Worm (Caenorhabditis elegans) whole organism, L4/young adult: ENCODE results near the gene rgs-5.

ENCODE experiments used
- W03F9.2 ChIP-seq: fragments of 150-350 bp; optimal IDR thresholded peaks from 2 replicates; lab custom pipeline; 2014; ENCODE audit warnings: missing biosample characterization, missing genetic modification characterization
- dao-5 ChIP-seq: sonication (generic microtip); optimal IDR thresholded peaks from 2 replicates; lab custom pipeline; 2016; ENCODE audit warnings: missing genotype, missing genetic modification characterization, moderate library complexity, missing compliant biosample characterization
- him-1 ChIP-seq: sonication (generic microtip); optimal IDR thresholded peaks from 2 replicates; lab custom pipeline; 2016; ENCODE audit warnings: missing genotype, missing genetic modification reagents, missing genetic modification characterization, missing compliant biosample characterization

rgs-5 gene

DNA sequence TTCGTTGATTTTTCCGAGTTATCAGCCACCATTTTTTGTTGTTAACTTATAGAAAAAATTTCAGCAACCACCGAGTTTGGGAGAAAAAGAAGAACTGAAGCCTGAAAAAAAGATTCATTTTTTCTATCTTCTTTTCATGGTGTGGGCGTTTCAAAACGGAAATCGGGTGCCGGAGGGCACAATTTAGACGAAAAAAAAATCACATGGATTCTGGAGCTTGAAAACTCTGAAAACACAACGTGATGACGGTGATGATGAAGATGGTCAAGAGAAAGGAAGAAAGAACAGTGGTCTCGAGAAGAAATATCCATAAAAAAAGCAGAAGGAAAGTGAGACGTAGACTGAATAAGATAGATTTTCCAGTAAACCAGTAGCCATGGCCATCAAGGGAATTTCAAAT, 14.4 kb upstream of the rgs-5 start, which contains the start of gene rcan-1:
rcan-1 (minus strand) TSS at position 101 of the 400 bp plus-strand sequence.
- TF ChIP-seq him-1 (tag; lab: Kevin White, UChicago) = no peak
- no peak for TF ChIP-seq dao-5 (tag; lab: Kevin White, UChicago)
- TF ChIP-seq W03F9.2 (tag; lab: Kevin White, UChicago) = no peak

DNA sequence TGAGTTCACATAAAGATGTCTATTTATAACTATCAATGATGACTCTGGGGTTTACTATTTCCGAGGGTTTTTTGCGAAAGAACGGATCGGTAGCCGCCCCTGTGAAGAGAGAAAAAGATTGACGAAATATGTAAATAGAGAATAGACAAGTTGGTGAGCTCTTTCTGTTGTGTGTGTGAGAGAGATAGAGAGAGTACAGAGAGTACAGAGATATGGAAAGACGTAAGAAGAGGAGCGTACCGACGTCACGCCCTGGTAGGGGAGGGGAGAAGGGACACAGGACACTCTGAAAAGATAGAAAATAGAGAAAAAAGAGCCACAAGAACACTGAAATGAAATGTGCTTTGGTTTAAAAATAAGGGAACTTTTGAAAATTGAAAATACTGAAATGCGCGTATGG, 10.1 kb upstream of the rgs-5 start:
- no peak for TF ChIP-seq dao-5 (tag; lab: Kevin White, UChicago)

DNA sequence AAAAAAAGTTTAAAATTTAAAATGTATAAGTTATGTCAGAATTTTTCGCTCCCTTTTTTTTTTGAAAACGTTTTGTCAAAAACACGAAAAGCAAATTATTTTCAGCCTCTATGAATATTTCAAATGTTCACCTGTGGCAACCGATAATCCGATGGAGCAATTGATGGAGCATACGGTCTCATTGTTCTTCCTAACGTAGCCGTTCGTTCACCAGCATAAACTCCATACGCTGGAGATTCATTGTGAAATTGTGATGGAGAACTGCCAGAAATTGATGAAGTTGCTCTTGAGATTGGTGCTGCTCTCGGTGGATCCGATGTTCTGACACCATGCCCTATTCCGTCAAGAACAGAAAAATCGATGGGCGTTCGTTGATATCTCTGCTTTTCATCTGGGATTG, 6.5 kb upstream of the rgs-5 start:
- no peak for TF ChIP-seq him-1 (tag; lab: Kevin White, UChicago)
- no peak for TF ChIP-seq W03F9.2 (tag; lab: Kevin White, UChicago)
- no peak for TF ChIP-seq dao-5 (tag; lab: Kevin White, UChicago)

DNA sequence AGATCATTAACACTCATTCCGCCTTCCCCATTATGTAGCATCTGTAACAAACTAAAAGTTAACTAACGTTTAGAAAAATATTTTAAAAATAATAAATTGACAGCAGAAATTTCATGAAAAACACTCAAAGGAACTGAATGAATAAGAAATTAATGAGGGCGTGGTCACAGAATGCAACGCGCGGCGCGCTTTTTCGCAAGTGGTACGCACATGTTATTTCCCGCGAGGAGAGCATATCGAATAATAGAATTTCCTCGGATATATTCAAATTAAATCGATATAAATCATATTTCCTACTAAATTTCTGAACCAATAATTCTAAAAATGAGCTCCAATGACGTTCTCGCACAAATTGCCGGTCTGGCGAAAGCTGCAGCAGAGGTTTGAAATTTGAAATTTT, 5.7 kb upstream of the rgs-5 start, which contains the start of the genes abi-1 and arle-14:
abi-1 (minus strand) TSS at position 51 of the 400 bp plus-strand sequence.
arle-14 (plus strand) TSS at position 217 of the 400 bp plus-strand sequence.
- TF ChIP-seq W03F9.2 (tag; lab: Kevin White, UChicago) (peak; percentile 2), dao-5 (tag; lab: Kevin White, UChicago) (no peak)

DNA sequence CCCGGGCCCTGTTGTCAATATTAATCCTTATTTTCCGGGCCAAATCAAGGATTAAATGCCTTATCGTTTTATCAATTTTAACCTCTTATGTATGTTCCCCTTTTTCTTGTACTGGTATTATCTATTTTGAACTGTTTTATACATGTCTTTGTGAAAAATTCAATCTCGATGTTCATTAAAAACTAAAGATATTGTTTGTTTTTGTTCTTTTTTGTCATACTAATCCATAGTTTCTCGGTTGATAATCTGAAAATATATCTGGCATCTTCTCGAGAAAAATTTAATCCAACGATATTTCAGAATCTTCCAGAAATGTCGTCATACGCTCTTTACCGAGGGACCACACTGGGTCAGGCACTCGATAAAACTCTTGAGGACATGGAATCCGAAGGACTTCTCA, 4.6 kb upstream of the rgs-5 start, which contains the start of gene B0336.13:
B0336.13 (plus strand) TSS at position 301 of the 400 bp plus-strand sequence.
- TF ChIP-seq him-1 (tag; lab: Kevin White, UChicago) (no peak), dao-5 (tag; lab: Kevin White, UChicago) (no peak), W03F9.2 (tag; lab: Kevin White, UChicago) (no peak)

DNA sequence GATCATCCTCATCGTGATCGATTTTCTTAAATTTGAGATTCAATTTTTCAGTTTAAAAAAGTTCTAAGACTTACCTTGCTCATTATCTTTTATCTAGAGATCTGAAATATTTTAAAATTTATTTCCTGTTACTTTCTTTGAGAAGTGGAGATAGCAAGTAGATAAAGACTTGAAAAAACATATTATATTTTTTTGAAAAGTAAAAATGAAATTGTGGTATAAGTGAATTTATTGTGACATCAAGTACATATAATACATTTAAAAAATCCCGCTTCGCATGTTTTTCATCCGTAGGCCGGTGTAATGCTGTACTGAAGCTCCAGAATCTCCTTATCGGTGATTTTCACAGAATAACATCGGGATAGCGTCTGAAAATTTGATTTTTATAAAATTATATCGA, 1.1 kb upstream of the rgs-5 start, which contains the start of gene B0336.7:
B0336.7 (minus strand) TSS at position 101 of the 400 bp plus-strand sequence.
- TF ChIP-seq W03F9.2 (tag; lab: Kevin White, UChicago) = no peak
- no peak for TF ChIP-seq him-1 (tag; lab: Kevin White, UChicago)
- no peak for TF ChIP-seq dao-5 (tag; lab: Kevin White, UChicago)

DNA sequence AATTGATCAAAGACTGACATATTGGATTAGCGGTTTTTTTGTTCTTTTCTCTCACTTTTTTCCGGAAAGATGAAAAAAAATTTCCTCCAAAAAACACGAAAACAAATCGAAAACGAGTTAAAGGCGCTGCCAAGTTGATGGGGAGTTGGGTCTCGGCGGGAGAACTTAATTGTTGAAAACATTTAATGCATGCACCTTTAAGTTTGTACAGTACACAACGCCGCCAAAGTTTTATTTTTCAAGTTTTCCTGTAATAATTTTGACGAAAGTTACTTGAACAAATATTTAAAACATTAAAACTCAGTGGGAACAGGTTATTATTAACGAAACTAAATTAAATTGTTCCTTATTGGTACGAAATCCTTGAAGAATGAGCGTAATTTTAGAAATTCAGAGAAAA, 3.1 kb downstream of the rgs-5 start:
- no peak for TF ChIP-seq him-1 (tag; lab: Kevin White, UChicago)
- TF ChIP-seq W03F9.2 (tag; lab: Kevin White, UChicago) = no peak
- TF ChIP-seq dao-5 (tag; lab: Kevin White, UChicago) = no peak

DNA sequence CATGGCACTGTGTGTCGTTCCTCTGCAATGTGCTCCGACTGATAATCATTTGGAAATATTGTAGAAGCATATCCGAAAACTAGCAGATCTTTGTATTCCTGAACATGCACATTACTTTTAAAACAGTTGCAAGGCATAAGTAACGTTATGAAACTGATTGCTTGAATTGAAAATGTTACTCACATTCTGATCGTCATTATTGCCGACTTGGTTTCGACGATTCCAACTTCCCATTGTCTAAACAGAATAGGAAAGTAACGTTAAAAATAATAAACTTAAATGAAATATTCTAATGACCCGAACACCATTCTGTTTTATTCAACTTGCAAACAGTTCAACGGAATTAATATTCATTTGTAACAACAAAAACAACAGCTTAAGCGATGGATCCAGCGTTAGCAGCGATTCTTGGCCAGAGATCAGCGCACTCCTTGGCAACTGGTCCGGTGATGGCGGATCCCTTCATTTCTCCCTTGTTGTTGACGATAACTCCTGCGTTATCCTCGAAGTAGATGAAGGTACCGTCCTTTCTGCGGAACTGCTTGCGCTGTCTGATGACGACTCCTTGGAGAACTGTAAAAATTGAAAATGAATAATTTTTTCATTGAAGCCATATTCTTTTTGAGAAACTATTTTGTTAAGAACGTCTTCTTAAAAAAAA, 7.0 kb downstream of the rgs-5 start, which contains the start of gene swp-1:
swp-1 (minus strand) TSS at position 298 of the 661 bp plus-strand sequence.
- no peak for TF ChIP-seq him-1 (tag; lab: Kevin White, UChicago)
- no peak for TF ChIP-seq W03F9.2 (tag; lab: Kevin White, UChicago)
- TF ChIP-seq dao-5 (tag; lab: Kevin White, UChicago) = no peak

DNA sequence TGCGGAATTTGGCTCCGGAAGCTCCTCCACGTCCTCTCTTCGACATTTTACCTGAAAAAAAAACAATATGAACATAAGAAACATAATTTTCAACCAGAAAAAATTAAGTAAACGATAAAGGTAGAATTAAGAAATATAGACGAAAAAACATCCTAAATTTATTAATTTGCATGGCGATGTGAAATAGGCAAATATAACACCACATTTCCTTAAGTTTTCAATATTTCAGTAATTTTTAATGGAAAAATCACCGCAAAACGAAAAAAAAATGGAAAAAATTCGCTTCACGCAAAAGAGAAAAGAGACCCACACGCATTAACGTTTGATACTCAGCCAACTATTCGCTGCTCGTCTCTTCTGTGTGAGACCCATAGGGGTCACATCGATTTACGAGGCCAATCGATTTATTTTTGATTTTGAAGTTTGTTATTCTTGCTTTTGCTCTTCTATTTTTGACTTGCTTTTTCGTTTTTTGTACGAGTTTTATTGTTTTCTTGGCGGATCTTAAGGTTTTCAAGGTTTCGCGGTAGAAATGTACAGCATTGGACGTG, 7.8 kb downstream of the rgs-5 start, which contains the start of gene rpl-23:
rpl-23 (minus strand) TSS at position 51 of the 551 bp plus-strand sequence.
- TF ChIP-seq W03F9.2 (tag; lab: Kevin White, UChicago) (peak; percentile 94), him-1 (tag; lab: Kevin White, UChicago) (peak; percentile 52), dao-5 (tag; lab: Kevin White, UChicago) (no peak)

DNA sequence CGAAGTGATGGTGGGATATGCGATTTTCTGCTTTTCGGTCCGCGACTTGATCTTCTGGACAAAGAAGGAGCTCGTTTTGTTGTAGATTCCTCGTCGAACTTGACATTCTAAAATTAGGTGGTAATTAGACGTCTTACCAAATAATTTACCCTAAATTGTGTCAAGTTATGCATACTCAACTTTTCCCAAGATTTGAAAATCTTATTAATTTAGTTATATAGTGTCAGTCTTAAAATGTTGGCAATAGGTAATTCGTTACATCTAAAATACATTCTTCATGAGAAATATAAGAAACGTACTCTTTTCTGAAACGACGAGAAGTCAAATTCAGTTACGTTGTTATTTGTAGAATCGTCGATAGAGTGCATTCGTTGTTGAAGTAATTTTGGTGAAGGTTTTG, 9.2 kb downstream of the rgs-5 start:
- TF ChIP-seq him-1 (tag; lab: Kevin White, UChicago) (no peak), dao-5 (tag; lab: Kevin White, UChicago) (no peak), W03F9.2 (tag; lab: Kevin White, UChicago) (no peak)

DNA sequence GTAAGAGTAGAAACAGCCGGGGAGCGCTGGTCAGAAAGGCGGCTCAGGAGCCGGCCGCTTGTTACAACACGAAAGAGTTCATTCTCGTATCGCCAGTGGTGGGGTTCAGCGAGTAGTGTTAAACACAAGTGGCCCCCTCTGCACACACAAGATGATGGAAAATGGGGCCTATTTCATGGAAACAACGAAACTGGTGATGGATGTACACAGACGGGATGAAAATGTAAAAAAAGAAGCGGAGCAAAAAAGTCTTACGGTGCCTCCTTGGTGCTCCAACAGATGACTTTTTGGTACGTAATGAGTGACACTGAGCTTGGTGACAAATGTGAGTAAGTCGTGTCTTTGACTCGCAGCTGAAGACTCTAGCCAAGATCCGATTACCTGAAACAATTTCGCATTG, 9.7 kb downstream of the rgs-5 start:
- no peak for TF ChIP-seq dao-5 (tag; lab: Kevin White, UChicago)
- TF ChIP-seq him-1 (tag; lab: Kevin White, UChicago) = no peak
- TF ChIP-seq W03F9.2 (tag; lab: Kevin White, UChicago) = no peak

DNA sequence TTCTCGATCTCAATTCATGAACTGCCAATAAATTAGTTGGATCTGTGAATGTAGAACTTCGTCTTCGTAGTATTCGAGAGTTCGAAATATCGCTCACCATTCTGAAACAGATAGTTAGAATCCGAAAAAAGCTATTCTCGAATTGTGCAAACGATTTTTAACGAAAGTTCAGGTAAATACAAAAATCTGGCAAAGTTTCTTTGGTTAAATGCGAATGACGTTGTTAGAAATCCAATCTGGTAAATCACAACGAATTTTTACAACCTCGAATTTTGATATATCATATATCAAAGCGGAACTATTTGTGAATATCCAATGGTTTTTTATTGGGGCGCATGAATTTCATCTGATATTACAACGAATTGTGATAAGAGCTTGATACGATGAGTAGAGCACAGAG, 10.9 kb downstream of the rgs-5 start, which contains the start of gene hpo-28:
hpo-28 (minus strand) TSS at position 101 of the 400 bp plus-strand sequence.
- TF ChIP-seq him-1 (tag; lab: Kevin White, UChicago) (no peak), W03F9.2 (tag; lab: Kevin White, UChicago) (no peak), dao-5 (tag; lab: Kevin White, UChicago) (no peak)

DNA sequence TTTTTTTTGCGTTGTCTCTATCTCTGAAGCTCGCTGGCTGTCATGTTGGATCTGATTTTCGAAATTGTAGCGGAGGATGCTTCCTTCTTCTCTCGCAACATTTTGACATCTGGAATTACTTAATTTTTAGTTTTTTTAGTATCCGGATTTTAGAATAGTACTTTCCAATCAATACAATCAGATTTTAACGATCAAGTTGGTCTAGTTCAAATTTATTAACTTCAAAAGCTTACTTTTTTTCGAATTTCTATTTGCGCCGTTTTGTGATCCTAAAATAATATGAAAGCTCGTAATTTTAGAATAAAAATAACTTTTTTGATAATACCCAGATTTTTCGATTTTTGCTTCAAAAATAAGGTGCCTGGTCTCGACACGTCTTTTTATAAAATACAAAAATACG, 11.7 kb downstream of the rgs-5 start, which contains the start of gene B0336.12:
B0336.12 (minus strand) TSS at position 101 of the 400 bp plus-strand sequence.
- TF ChIP-seq dao-5 (tag; lab: Kevin White, UChicago) = no peak
- TF ChIP-seq W03F9.2 (tag; lab: Kevin White, UChicago) = no peak
- no peak for TF ChIP-seq him-1 (tag; lab: Kevin White, UChicago)
